Worm (Caenorhabditis elegans) whole organism, young adult: ENCODE measurements around the gene tag-10.

ENCODE experiments used
- C17E4.6 ChIP-seq: fragments of 200-800 bp; sonication (Bioruptor generic); IDR thresholded peaks from 2 replicates; pipeline ENCODE4 v1.3.6; 2022; ENCODE audit warnings: missing genetic modification reagents, missing genetic modification characterization, missing compliant biosample characterization
- F23B12.7 ChIP-seq: sonication (generic microtip); optimal IDR thresholded peaks from 2 replicates; lab custom pipeline; 2017; ENCODE audit warnings: missing genetic modification characterization, mild to moderate bottlenecking, missing compliant biosample characterization, antibody characterized with exemption, moderate library complexity; ENCODE audit not compliant: insufficient read depth
- T07F8.4 ChIP-seq: sonication (generic microtip); optimal IDR thresholded peaks from 2 replicates; lab custom pipeline; 2016; ENCODE audit warnings: mild to moderate bottlenecking, missing genetic modification characterization, moderate library complexity, missing compliant biosample characterization
- T26A5.8 ChIP-seq: sonication (generic microtip); optimal IDR thresholded peaks from 2 replicates; lab custom pipeline; 2016; ENCODE audit warnings: missing genetic modification characterization, missing compliant biosample characterization
- Y53F4B.3 ChIP-seq: fragments of 200-800 bp; sonication (Bioruptor generic); IDR thresholded peaks from 2 replicates; pipeline ENCODE4 v1.3.6; 2022; ENCODE audit warnings: missing genetic modification reagents, missing genetic modification characterization, missing compliant biosample characterization
- Y67H2A.10 ChIP-seq: fragments of 200-800 bp; sonication (Bioruptor generic); conservative IDR thresholded peaks from 2 replicates; pipeline ENCODE4 v1.3.6; 2022; ENCODE audit warnings: missing genetic modification reagents, missing genetic modification characterization, missing compliant biosample characterization
- ZK185.1 ChIP-seq: sonication (generic microtip); optimal IDR thresholded peaks from 2 replicates; lab custom pipeline; 2016; ENCODE audit warnings: mild to moderate bottlenecking, missing genetic modification characterization, missing compliant biosample characterization; ENCODE audit not compliant: poor library complexity, severe bottlenecking
- atf-7 ChIP-seq: sonication (generic microtip); optimal IDR thresholded peaks from 2 replicates; lab custom pipeline; 2017; ENCODE audit warnings: mild to moderate bottlenecking, missing genetic modification characterization, missing compliant biosample characterization
- ccch-3 ChIP-seq: fragments of 200-800 bp; sonication (Bioruptor generic); optimal IDR thresholded peaks from 2 replicates; lab custom pipeline; 2018; ENCODE audit warnings: mild to moderate bottlenecking, missing genetic modification characterization, missing compliant biosample characterization
- cebp-2 ChIP-seq: fragments of 200-800 bp; sonication (Bioruptor generic); IDR thresholded peaks from 2 replicates; pipeline ENCODE4 v1.3.6; 2022; ENCODE audit warnings: missing genetic modification characterization, missing compliant biosample characterization
- ceh-40 ChIP-seq: fragments of 200-800 bp; sonication (Bioruptor generic); IDR thresholded peaks from 2 replicates; pipeline ENCODE4 v1.3.6; 2022; ENCODE audit warnings: missing genetic modification characterization, missing compliant biosample characterization
- dox-1 ChIP-seq: fragments of 200-800 bp; sonication (Bioruptor generic); IDR thresholded peaks from 2 replicates; pipeline ENCODE4 v1.3.6; 2022; ENCODE audit warnings: missing genetic modification reagents, missing genetic modification characterization, missing compliant biosample characterization
- efl-1 ChIP-seq: fragments of 150-350 bp; optimal IDR thresholded peaks from 2 replicates; lab custom pipeline; 2014; ENCODE audit warnings: missing biosample characterization, missing genetic modification reagents, missing genetic modification characterization
- him-1 ChIP-seq: sonication (generic microtip); optimal IDR thresholded peaks from 2 replicates; lab custom pipeline; 2016; ENCODE audit warnings: missing genotype, missing genetic modification reagents, missing genetic modification characterization, missing compliant biosample characterization
- hmg-1.2 ChIP-seq: fragments of 200-800 bp; sonication (Bioruptor generic); IDR thresholded peaks from 2 replicates; pipeline ENCODE4 v1.3.6; 2022; ENCODE audit warnings: missing genetic modification reagents, missing genetic modification characterization, missing compliant biosample characterization
- hmg-20 ChIP-seq: fragments of 200-800 bp; sonication (Bioruptor generic); IDR thresholded peaks from 2 replicates; pipeline ENCODE4 v1.3.6; 2022; ENCODE audit warnings: missing genetic modification reagents, missing genetic modification characterization, missing compliant biosample characterization
- hsf-1 ChIP-seq: fragments of 200-800 bp; sonication (Bioruptor generic); IDR thresholded peaks from 2 replicates; pipeline ENCODE4 v1.3.6; 2022; ENCODE audit warnings: missing genetic modification reagents, missing genetic modification characterization, missing compliant biosample characterization
- lsl-1 ChIP-seq: fragments of 200-800 bp; sonication (Bioruptor generic); optimal IDR thresholded peaks from 2 replicates; lab custom pipeline; 2018; ENCODE audit warnings: mild to moderate bottlenecking, missing genetic modification characterization, moderate library complexity, missing compliant biosample characterization
- lsy-27 ChIP-seq: sonication (generic microtip); optimal IDR thresholded peaks from 2 replicates; lab custom pipeline; 2017; ENCODE audit warnings: missing genetic modification characterization, mild to moderate bottlenecking, missing compliant biosample characterization, antibody characterized with exemption, missing genotype, borderline replicate concordance; ENCODE audit not compliant: insufficient read depth
- madf-10 ChIP-seq: sonication (generic microtip); optimal IDR thresholded peaks from 2 replicates; lab custom pipeline; 2016; ENCODE audit warnings: mild to moderate bottlenecking, missing genetic modification characterization, missing compliant biosample characterization
- madf-3 ChIP-seq: fragments of 200-800 bp; sonication (Bioruptor generic); IDR thresholded peaks from 2 replicates; pipeline ENCODE4 v1.3.6; 2022; ENCODE audit warnings: missing genetic modification reagents, missing genetic modification characterization, missing compliant biosample characterization
- mel-28 ChIP-seq: sonication (generic microtip); optimal IDR thresholded peaks from 2 replicates; lab custom pipeline; 2016; ENCODE audit warnings: borderline replicate concordance, mild to moderate bottlenecking, missing genetic modification characterization, missing compliant biosample characterization
- nhr-120 ChIP-seq: fragments of 200-800 bp; sonication (Bioruptor generic); IDR thresholded peaks from 2 replicates; pipeline ENCODE4 v1.3.6; 2022; ENCODE audit warnings: missing genetic modification characterization, missing compliant biosample characterization
- nhr-80 ChIP-seq: sonication (generic microtip); optimal IDR thresholded peaks from 2 replicates; lab custom pipeline; 2016; ENCODE audit warnings: missing genetic modification characterization, missing compliant biosample characterization
- nhr-90 ChIP-seq: sonication (generic microtip); optimal IDR thresholded peaks from 2 replicates; lab custom pipeline; 2016; ENCODE audit warnings: missing genotype, mild to moderate bottlenecking, missing genetic modification characterization, missing compliant biosample characterization
- pbrm-1 ChIP-seq: fragments of 200-800 bp; sonication (Bioruptor generic); IDR thresholded peaks from 2 replicates; pipeline ENCODE4 v1.3.6; 2022; ENCODE audit warnings: missing genetic modification reagents, missing genetic modification characterization, missing compliant biosample characterization
- repo-1 ChIP-seq: sonication (generic microtip); optimal IDR thresholded peaks from 2 replicates; lab custom pipeline; 2017; ENCODE audit warnings: mild to moderate bottlenecking, missing genetic modification characterization, missing compliant biosample characterization
- snpc-1.1 ChIP-seq: sonication (generic microtip); optimal IDR thresholded peaks from 2 replicates; lab custom pipeline; 2017; ENCODE audit warnings: missing genetic modification characterization, mild to moderate bottlenecking, missing compliant biosample characterization, antibody characterized with exemption, moderate library complexity, missing genotype, missing genetic modification reagents; ENCODE audit not compliant: insufficient read depth
- snpc-3.4 ChIP-seq: sonication (generic microtip); optimal IDR thresholded peaks from 2 replicates; lab custom pipeline; 2017; ENCODE audit warnings: missing genetic modification characterization, mild to moderate bottlenecking, missing compliant biosample characterization, antibody characterized with exemption, moderate library complexity, missing genotype, missing genetic modification reagents
- snpc-4 ChIP-seq, 5 experiments: fragments of 150-350 bp in 1 of 5; sonication (generic microtip) in 4 of 5; optimal IDR thresholded peaks; 2 replicates each; lab custom pipeline; 2014 to 2018; ENCODE audit warnings: missing genetic modification characterization in 5 of 5, missing biosample characterization in 3 of 5, antibody characterized with exemption in 2 of 5, mild to moderate bottlenecking in 2 of 5, missing compliant biosample characterization in 2 of 5, missing genotype in 2 of 5, moderate library complexity in 2 of 5, missing genetic modification reagents in 1 of 5
- sptf-2 ChIP-seq: fragments of 200-800 bp; sonication (Bioruptor generic); optimal IDR thresholded peaks from 2 replicates; lab custom pipeline; 2018; ENCODE audit warnings: mild to moderate bottlenecking, missing genetic modification characterization, missing compliant biosample characterization
- unc-62 ChIP-seq: fragments of 150-350 bp; optimal IDR thresholded peaks from 2 replicates; lab custom pipeline; 2014; ENCODE audit warnings: missing biosample characterization, missing genetic modification reagents, missing genetic modification characterization
- xnd-1 ChIP-seq: sonication (generic microtip); optimal IDR thresholded peaks from 2 replicates; lab custom pipeline; 2016; ENCODE audit warnings: missing genotype, missing genetic modification reagents, missing genetic modification characterization, missing compliant biosample characterization
- zfh-2 ChIP-seq: fragments of 200-800 bp; sonication (Bioruptor generic); conservative IDR thresholded peaks from 2 replicates; pipeline ENCODE4 v1.3.6; 2022; ENCODE audit warnings: missing genetic modification reagents, missing genetic modification characterization, missing compliant biosample characterization
- ztf-18 ChIP-seq: sonication (generic microtip); optimal IDR thresholded peaks from 2 replicates; lab custom pipeline; 2016; ENCODE audit warnings: missing genotype, mild to moderate bottlenecking, missing genetic modification characterization, missing compliant biosample characterization
- ztf-25 ChIP-seq: fragments of 200-800 bp; sonication (Bioruptor generic); IDR thresholded peaks from 2 replicates; pipeline ENCODE4 v1.3.6; 2022; ENCODE audit warnings: missing genetic modification reagents, missing genetic modification characterization, missing compliant biosample characterization
- ztf-28 ChIP-seq: fragments of 200-800 bp; sonication (Bioruptor generic); IDR thresholded peaks from 2 replicates; pipeline ENCODE4 v1.3.6; 2022; ENCODE audit warnings: missing genetic modification reagents, missing genetic modification characterization, missing compliant biosample characterization

tag-10 gene

ce11 chrII:13632238-13632637 lies at the start of gene tag-10:
TSS of gene tag-10 (plus strand) at chrII:13632584.
- TF ChIP-seq lsl-1 (GFP tag; lab: Kevin White, UChicago): no peak
- no peak for TF ChIP-seq T26A5.8 (tag; lab: Kevin White, UChicago)
- TF ChIP-seq T07F8.4 (tag; lab: Kevin White, UChicago): no peak
- TF ChIP-seq F23B12.7: no peak
- no peak for TF ChIP-seq sptf-2 (GFP tag; lab: Kevin White, UChicago)
- no peak for TF ChIP-seq ccch-3 (GFP tag; lab: Kevin White, UChicago)
- no peak for TF ChIP-seq Y67H2A.10 (GFP tag; lab: Robert Waterston, UW)
- no peak for TF ChIP-seq nhr-120 (GFP tag; lab: Robert Waterston, UW)
- TF ChIP-seq pbrm-1 (GFP tag; lab: Robert Waterston, UW): no peak
- TF ChIP-seq xnd-1 (tag; lab: Kevin White, UChicago): no peak
- TF ChIP-seq lsy-27 (tag; lab: Kevin White, UChicago): no peak
- no peak for TF ChIP-seq Y53F4B.3 (GFP tag; lab: Robert Waterston, UW)
- TF ChIP-seq him-1 (tag; lab: Kevin White, UChicago): no peak
- TF ChIP-seq ztf-28 (GFP tag; lab: Robert Waterston, UW): no peak
- no peak for TF ChIP-seq ztf-18 (tag; lab: Kevin White, UChicago)
- TF ChIP-seq ceh-40 (GFP tag; lab: Robert Waterston, UW): no peak
- TF ChIP-seq snpc-1.1 (tag; lab: Kevin White, UChicago): no peak
- no peak for TF ChIP-seq efl-1 (GFP tag; lab: Kevin White, UChicago)
- TF ChIP-seq madf-10: no peak

- TF ChIP-seq zfh-2 (peak; percentile 61), cebp-2 (no peak), dox-1 (GFP tag; lab: Robert Waterston, UW) (no peak), repo-1 (no peak), ZK185.1 (tag; lab: Kevin White, UChicago) (no peak), C17E4.6 (GFP tag; lab: Robert Waterston, UW) (no peak)
Observed at ce11 chrII:13585655-13586170, 46.7 kb upstream of the tag-10 start, which contains the start of gene Y48E1B.8. TSS of gene Y48E1B.8 (plus strand) at chrII:13585705.

- TF ChIP-seq lsl-1 (GFP tag; lab: Kevin White, UChicago) (no peak), madf-3 (GFP tag; lab: Robert Waterston, UW) (no peak), nhr-90 (no peak)
Observed at ce11 chrII:13590461-13590860, 41.9 kb upstream of the tag-10 start, which contains the start of gene clec-145. TSS of gene clec-145 (minus strand) at chrII:13590561.

ce11 chrII:13593659-13594221 lies 38.6 kb upstream of the tag-10 start, which contains the start of gene clec-146:
TSS of gene clec-146 (minus strand) at chrII:13593774.
- TF ChIP-seq atf-7 (tag; lab: Kevin White, UChicago) (no peak), hsf-1 (GFP tag; lab: Robert Waterston, UW) (no peak), hmg-1.2 (GFP tag; lab: Robert Waterston, UW) (peak; percentile 62; the same call in 1 of the 2 replicates)

ce11 chrII:13595279-13595678 lies 37.1 kb upstream of the tag-10 start:
- TF ChIP-seq ztf-25 (GFP tag; lab: Robert Waterston, UW) (no peak), sptf-2 (GFP tag; lab: Kevin White, UChicago) (no peak), nhr-120 (GFP tag; lab: Robert Waterston, UW) (no peak), snpc-3.4 (tag; lab: Kevin White, UChicago) (no peak), unc-62 (GFP tag; lab: Kevin White, UChicago) (no peak), ztf-28 (GFP tag; lab: Robert Waterston, UW) (no peak), xnd-1 (tag; lab: Kevin White, UChicago) (no peak), hmg-20 (GFP tag; lab: Robert Waterston, UW) (no peak), mel-28 (tag; lab: Kevin White, UChicago) (no peak), ccch-3 (GFP tag; lab: Kevin White, UChicago) (no peak), snpc-4 (GFP tag; optimal IDR thresholded peaks at IDR 0.05; lab: Kevin White, UChicago) (no peak), snpc-4 (tag; optimal IDR thresholded peaks at IDR 0.05; lab: Kevin White, UChicago) (no peak), nhr-80 (tag; lab: Kevin White, UChicago) (no peak)
